Fruit fly (Drosophila melanogaster): ENCODE measurements around the gene VhaPPA1-1.

VhaPPA1-1 gene

dm6 chr3R:14853767-14854191, 50.1 kb downstream of the VhaPPA1-1 start (continued):
- TF ChIP-seq CG14014 (GFP tag; IDR thresholded peaks at IDR 0.05): peak; percentile 33; the same call in 1 of the 2 replicates
- no peak for TF ChIP-seq ato (GFP tag; IDR thresholded peaks at IDR 0.05; ENCODE audit: partially characterized antibody)
- peak; percentile 35 for TF ChIP-seq yki (optimal IDR thresholded peaks at IDR 0.05)
- no peak for TF ChIP-seq hth (optimal IDR thresholded peaks at IDR 0.05)
- no peak for TF ChIP-seq pita (GFP tag; optimal IDR thresholded peaks at IDR 0.05)
- TF ChIP-seq CG12299 (tag; optimal IDR thresholded peaks at IDR 0.05): no peak
- no peak for TF ChIP-seq Atf3 (GFP tag; optimal IDR thresholded peaks at IDR 0.05)
- no peak for TF ChIP-seq sr (GFP tag; IDR thresholded peaks at IDR 0.05)
- TF ChIP-seq zen2 (GFP tag; IDR thresholded peaks at IDR 0.05; ENCODE audit: partially characterized antibody): peak; percentile 29; the same call in 1 of the 3 replicates
- no peak; the same call in 1 of the 2 replicates for TF ChIP-seq GATAe (GFP tag; conservative IDR thresholded peaks at IDR 0.05)
- no peak for TF ChIP-seq peb (GFP tag; IDR thresholded peaks at IDR 0.05)
- TF ChIP-seq CG8089 (GFP tag; optimal IDR thresholded peaks at IDR 0.05): no peak
- no peak for TF ChIP-seq CG13123 (GFP tag; optimal IDR thresholded peaks at IDR 0.05)
- TF ChIP-seq CG11398 (GFP tag; optimal IDR thresholded peaks at IDR 0.05): no peak
- TF ChIP-seq cato (GFP tag; optimal IDR thresholded peaks at IDR 0.05; ENCODE audit: borderline replicate concordance): no peak
- TF ChIP-seq Dad (GFP tag; optimal IDR thresholded peaks at IDR 0.05): no peak
- TF ChIP-seq CG18764 (GFP tag; optimal IDR thresholded peaks at IDR 0.05): no peak
- TF ChIP-seq Blimp-1 (GFP tag; optimal IDR thresholded peaks at IDR 0.05): peak; percentile 30
- no peak for TF ChIP-seq ewg (GFP tag; optimal IDR thresholded peaks at IDR 0.05)
- peak; percentile 86; the same call in 1 of the 2 replicates for TF ChIP-seq CG32532 (GFP tag; IDR thresholded peaks at IDR 0.05)
- peak; percentile 71 for TF ChIP-seq CG12769 (tag; optimal IDR thresholded peaks at IDR 0.05)
- no peak for TF ChIP-seq Six4 (GFP tag; optimal IDR thresholded peaks at IDR 0.05)
- no peak for TF ChIP-seq trh (GFP tag; optimal IDR thresholded peaks at IDR 0.05)
- peak; percentile 10 for TF ChIP-seq Spps (tag; optimal IDR thresholded peaks at IDR 0.05)
- TF ChIP-seq CG31224 (GFP tag; IDR thresholded peaks at IDR 0.05): no peak
- TF ChIP-seq cas (GFP tag; IDR thresholded peaks at IDR 0.05): peak; percentile 71; the same call in 1 of the 2 replicates
- TF ChIP-seq fru (optimal IDR thresholded peaks at IDR 0.05): no peak
- TF ChIP-seq Xbp1 (GFP tag; optimal IDR thresholded peaks at IDR 0.05): no peak
- no peak for TF ChIP-seq Hmx (GFP tag; optimal IDR thresholded peaks at IDR 0.05)
- TF ChIP-seq grau (tag; optimal IDR thresholded peaks at IDR 0.05): peak; percentile 26
- no peak for TF ChIP-seq pnt (GFP tag; optimal IDR thresholded peaks at IDR 0.05)
- no peak for TF ChIP-seq Dip2 (GFP tag; IDR thresholded peaks at IDR 0.05)
- no peak for TF ChIP-seq HmgD (GFP tag; optimal IDR thresholded peaks at IDR 0.05)
- TF ChIP-seq TFAM (GFP tag; optimal IDR thresholded peaks at IDR 0.05): no peak
- peak; percentile 24 for TF ChIP-seq pho (GFP tag; optimal IDR thresholded peaks at IDR 0.05)
- TF ChIP-seq ERR (GFP tag; optimal IDR thresholded peaks at IDR 0.05): peak; percentile 9
- TF ChIP-seq CG10543 (GFP tag; optimal IDR thresholded peaks at IDR 0.05): peak; percentile 79
- peak; percentile 55 for TF ChIP-seq Hand (GFP tag; optimal IDR thresholded peaks at IDR 0.05)
- peak; percentile 82; the same call in 2 of the 3 replicates for TF ChIP-seq Dbx (GFP tag; IDR thresholded peaks at IDR 0.05)
- TF ChIP-seq pros (GFP tag; optimal IDR thresholded peaks at IDR 0.05): peak; percentile 51
- no peak for TF ChIP-seq gsb (GFP tag; IDR thresholded peaks at IDR 0.05)
- TF ChIP-seq CG7357 (GFP tag; IDR thresholded peaks at IDR 0.05): no peak
- no peak for TF ChIP-seq CG17361 (GFP tag; IDR thresholded peaks at IDR 0.05)
- no peak for TF ChIP-seq CG12236 (GFP tag; optimal IDR thresholded peaks at IDR 0.05)
- TF ChIP-seq CG10565 (GFP tag; optimal IDR thresholded peaks at IDR 0.05): no peak
- TF ChIP-seq Hmr (GFP tag; optimal IDR thresholded peaks at IDR 0.05): peak; percentile 78
- TF ChIP-seq Sin3A (optimal IDR thresholded peaks at IDR 0.05): no peak
- no peak for TF ChIP-seq lov (optimal IDR thresholded peaks at IDR 0.05)
- TF ChIP-seq lov (GFP tag; IDR thresholded peaks at IDR 0.05): no peak
- no peak for TF ChIP-seq CG1647 (GFP tag; optimal IDR thresholded peaks at IDR 0.05)
- TF ChIP-seq CG2129 (GFP tag; IDR thresholded peaks at IDR 0.05; ENCODE audit: partially characterized antibody): no peak
- peak; percentile 6 for TF ChIP-seq CG15011 (GFP tag; optimal IDR thresholded peaks at IDR 0.05)
- peak; percentile 22; the same call in 1 of the 2 replicates for TF ChIP-seq Bgb (GFP tag; IDR thresholded peaks at IDR 0.05; ENCODE audit: partially characterized antibody)

Measured in whole organism, embryonic.